Fruit fly (Drosophila melanogaster) Kc167 (cell line): Measurements from ENCODE around the gene Hex-A.

Experiments
- Myc ChIP-seq: fragments of >200 bp; optimal IDR thresholded peaks from 2 replicates; lab custom pipeline; 2017; ENCODE audit warnings: missing external identifiers
- Sin3A ChIP-seq: fragments of >200 bp; optimal IDR thresholded peaks from 2 replicates; lab custom pipeline; 2018; ENCODE audit warnings: missing external identifiers
- h ChIP-seq: fragments of >200 bp; optimal IDR thresholded peaks from 3 replicates; lab custom pipeline; 2018; ENCODE audit warnings: missing external identifiers
- insv ChIP-seq: fragments of >200 bp; optimal IDR thresholded peaks from 3 replicates; lab custom pipeline; 2018; ENCODE audit warnings: missing external identifiers
- psq ChIP-seq: fragments of >200 bp; optimal IDR thresholded peaks from 2 replicates; lab custom pipeline; 2017; ENCODE audit warnings: missing external identifiers
- ttk ChIP-seq: sonication (Bioruptor generic); optimal IDR thresholded peaks from 2 replicates; lab custom pipeline; 2017; ENCODE audit warnings: missing external identifiers

The Hex-A gene

DNA sequence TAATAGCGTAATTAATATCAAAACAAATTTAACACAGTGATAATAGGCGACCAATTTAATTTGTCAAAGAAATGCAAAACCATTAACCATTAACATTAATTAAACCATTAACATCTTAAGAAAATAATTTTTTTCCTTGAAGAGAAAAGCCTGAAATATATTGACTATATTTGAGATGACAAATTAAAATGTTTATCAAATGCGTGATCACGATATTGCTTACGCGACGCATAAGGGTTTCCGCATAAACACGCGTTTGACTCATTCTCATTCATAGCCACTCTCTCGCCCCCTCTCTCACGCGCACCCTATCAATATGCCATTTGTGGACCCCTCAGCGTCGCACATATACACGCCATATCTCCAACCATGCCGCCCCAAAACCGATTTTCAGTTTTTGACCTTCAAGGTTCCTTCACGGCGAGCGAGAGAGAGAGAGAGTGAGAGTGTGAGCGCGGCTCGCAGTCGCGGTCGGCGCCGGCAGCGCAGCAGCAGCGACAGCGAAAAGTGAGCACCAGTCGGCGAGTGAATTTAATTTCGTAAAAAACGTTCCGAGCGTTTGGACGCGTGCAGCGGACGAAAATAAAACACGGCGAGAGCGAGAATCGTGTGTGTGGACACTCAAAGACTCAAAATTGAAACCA is at the start of gene Hex-A:
Gene Hex-A, plus strand, starts transcription at position 317 of the 644 bp plus-strand sequence.
- TF ChIP-seq ttk (lab: Kevin White, UChicago) (no peak), Sin3A (lab: Kevin White, UChicago) (no peak), psq (lab: Kevin White, UChicago) (no peak), insv (lab: Kevin White, UChicago) (no peak), h (no peak), Myc (no peak)

- TF ChIP-seq psq (lab: Kevin White, UChicago) = no peak
- TF ChIP-seq Myc = no peak
- TF ChIP-seq insv (lab: Kevin White, UChicago) = no peak
- no peak for TF ChIP-seq Sin3A (lab: Kevin White, UChicago)
These were observed 41.0 kb upstream of the Hex-A start for dm6 chrX:9544457-9544856.

DNA sequence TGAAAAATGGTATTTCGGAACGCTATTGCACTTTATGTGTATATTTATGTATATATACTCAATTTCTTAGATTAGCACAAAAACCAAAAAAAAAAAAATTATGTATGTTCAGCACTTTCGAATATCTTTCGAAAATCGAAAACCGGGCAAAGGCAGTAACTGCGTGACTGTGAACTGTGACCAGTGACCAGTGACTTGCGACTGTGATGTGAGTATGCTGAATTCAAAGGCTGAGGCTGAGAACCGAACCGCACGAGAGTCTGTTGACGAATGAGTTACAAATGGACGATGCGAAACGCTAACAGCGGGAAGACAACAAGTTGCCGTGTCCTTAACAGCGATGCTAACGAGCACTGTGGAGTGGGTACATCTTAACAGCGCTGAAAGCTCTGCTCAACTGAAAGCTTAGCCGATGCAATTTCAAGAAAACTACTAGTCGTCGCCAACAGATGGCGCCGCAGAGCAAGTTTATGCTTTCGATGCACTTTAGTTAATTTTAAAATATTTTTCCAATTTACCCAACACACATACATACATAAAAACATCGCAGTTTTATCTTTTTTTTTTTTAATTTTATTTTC is 34.8 kb upstream of the Hex-A start, which contains the start of gene CG32700:
Gene CG32700, minus strand, starts transcription at position 274 of the 581 bp plus-strand sequence.
- TF ChIP-seq psq (lab: Kevin White, UChicago) (no peak), h (no peak), ttk (lab: Kevin White, UChicago) (no peak), insv (lab: Kevin White, UChicago) (no peak), Myc (no peak), Sin3A (lab: Kevin White, UChicago) (no peak)

DNA sequence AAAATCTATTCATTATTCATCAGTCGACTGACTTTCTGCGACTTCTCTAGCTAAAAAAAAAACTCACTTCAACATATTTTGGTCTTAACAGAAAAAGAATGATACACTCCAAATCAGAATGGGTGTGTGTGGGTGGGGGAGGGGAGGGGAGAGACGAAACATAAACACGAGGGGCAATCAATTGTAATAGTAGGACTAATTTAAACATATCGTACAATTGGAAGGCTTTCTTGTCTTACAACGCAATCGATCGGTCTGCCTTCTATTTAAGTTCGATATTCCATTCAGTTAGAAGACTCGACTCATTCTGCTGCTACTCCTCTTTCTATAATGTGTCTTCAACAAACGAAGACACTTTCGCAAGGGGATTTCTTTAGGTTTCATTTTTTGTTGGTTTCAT is 34.3 kb upstream of the Hex-A start:
- TF ChIP-seq Sin3A (lab: Kevin White, UChicago) (no peak), ttk (lab: Kevin White, UChicago) (no peak), h (no peak)

- TF ChIP-seq h = no peak
- TF ChIP-seq ttk (lab: Kevin White, UChicago) = no peak
- no peak for TF ChIP-seq psq (lab: Kevin White, UChicago)
- TF ChIP-seq Sin3A (lab: Kevin White, UChicago) = no peak
- TF ChIP-seq Myc = no peak
- no peak for TF ChIP-seq insv (lab: Kevin White, UChicago)
These were observed 31.7 kb upstream of the Hex-A start for dm6 chrX:9553545-9554320.

- no peak for TF ChIP-seq Sin3A (lab: Kevin White, UChicago)
- no peak for TF ChIP-seq ttk (lab: Kevin White, UChicago)
- no peak for TF ChIP-seq psq (lab: Kevin White, UChicago)
- no peak for TF ChIP-seq insv (lab: Kevin White, UChicago)
- TF ChIP-seq h = no peak
- no peak for TF ChIP-seq Myc
These were observed 31.1 kb upstream of the Hex-A start, which contains the start of gene RpS28b for dm6 chrX:9554346-9554808. RpS28b (plus strand) TSS chrX:9554623.

DNA sequence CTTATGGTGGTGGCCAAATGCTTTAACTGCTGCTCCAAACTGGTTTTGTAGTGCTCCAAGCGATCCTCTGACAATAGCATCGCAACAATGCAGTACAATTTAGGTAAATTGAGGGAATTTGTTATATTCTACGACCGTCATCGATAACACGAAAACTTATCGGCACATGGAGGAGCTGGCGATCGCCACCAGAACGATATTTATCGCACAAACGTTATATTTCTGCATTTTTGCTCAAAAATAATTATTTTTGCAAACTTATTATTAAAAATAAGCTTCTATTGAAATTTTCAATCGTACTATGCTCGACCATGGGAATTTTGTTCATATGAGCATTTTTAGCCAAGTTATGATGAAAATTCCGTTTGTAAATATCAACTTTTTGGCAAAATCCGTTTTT is 29.1 kb upstream of the Hex-A start, which contains the start of gene CG15317:
Gene CG15317, minus strand, starts transcription at position 148 of the 400 bp plus-strand sequence.
- TF ChIP-seq Sin3A (lab: Kevin White, UChicago) (no peak), h (no peak), Myc (no peak), psq (lab: Kevin White, UChicago) (no peak), insv (lab: Kevin White, UChicago) (no peak), ttk (lab: Kevin White, UChicago) (no peak)

- TF ChIP-seq insv (lab: Kevin White, UChicago) (no peak), Myc (no peak), psq (lab: Kevin White, UChicago) (no peak), ttk (lab: Kevin White, UChicago) (no peak), h (no peak), Sin3A (lab: Kevin White, UChicago) (no peak)
These were observed 14.3 kb upstream of the Hex-A start, which contains the start of gene Cubn for dm6 chrX:9571208-9571607. Cubn (minus strand) TSS chrX:9571308.

- no peak for TF ChIP-seq h
- no peak for TF ChIP-seq Myc
- no peak for TF ChIP-seq Sin3A (lab: Kevin White, UChicago)
- TF ChIP-seq psq (lab: Kevin White, UChicago) = no peak
- TF ChIP-seq insv (lab: Kevin White, UChicago) = no peak
- TF ChIP-seq ttk (lab: Kevin White, UChicago) = no peak
These were observed 9.3 kb upstream of the Hex-A start, which contains the start of gene CG42395 for dm6 chrX:9576147-9576503. CG42395 (minus strand) TSS chrX:9576247.

DNA sequence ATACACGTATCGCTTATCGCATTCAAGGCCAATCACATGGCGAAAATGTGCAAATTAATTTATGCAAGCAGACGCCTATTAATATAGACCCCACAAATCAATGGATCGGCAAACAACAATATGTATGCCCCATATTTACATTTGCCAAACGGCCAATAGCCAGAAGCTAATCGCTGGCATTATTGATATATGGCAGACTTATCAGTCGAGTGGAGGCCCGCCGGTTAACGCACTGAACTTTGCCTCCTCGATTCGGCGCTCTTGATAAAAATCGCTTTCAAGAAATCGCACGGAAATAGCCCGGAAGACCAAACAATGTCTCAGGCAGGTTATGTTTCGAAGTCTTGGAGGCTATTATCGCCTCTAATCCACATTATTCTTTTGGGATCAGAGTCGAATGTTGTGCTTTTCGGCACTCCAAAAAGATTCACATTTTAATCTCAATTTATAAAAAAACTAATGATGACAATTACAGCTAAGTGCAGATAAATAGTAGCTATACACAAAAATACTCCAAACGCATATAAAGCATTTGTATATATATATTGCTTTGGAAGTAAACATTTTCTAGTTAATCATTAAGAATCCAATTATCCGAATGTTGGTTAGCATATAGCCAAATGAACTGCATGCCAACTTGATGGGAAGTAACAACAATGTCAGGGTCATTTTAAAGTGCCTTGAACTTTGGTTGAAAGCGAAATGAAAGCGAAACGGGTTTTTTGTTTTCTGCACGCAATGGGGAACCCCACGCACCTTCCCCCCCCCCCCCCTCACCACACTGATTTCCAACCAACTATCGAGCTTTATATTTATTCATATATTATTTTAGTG is 8.8 kb upstream of the Hex-A start:
- TF ChIP-seq h (no peak), psq (lab: Kevin White, UChicago) (no peak), Sin3A (lab: Kevin White, UChicago) (no peak), ttk (lab: Kevin White, UChicago) (no peak), insv (lab: Kevin White, UChicago) (no peak), Myc (no peak)

- no peak for TF ChIP-seq h
- no peak for TF ChIP-seq insv (lab: Kevin White, UChicago)
- no peak for TF ChIP-seq Myc
- no peak for TF ChIP-seq psq (lab: Kevin White, UChicago)
- TF ChIP-seq Sin3A (lab: Kevin White, UChicago) = no peak
- no peak for TF ChIP-seq ttk (lab: Kevin White, UChicago)
These were observed 8.2 kb upstream of the Hex-A start for dm6 chrX:9577338-9577644.
